Worm (Caenorhabditis elegans): ENCODE data around the gene T21B4.15.

DNA sequence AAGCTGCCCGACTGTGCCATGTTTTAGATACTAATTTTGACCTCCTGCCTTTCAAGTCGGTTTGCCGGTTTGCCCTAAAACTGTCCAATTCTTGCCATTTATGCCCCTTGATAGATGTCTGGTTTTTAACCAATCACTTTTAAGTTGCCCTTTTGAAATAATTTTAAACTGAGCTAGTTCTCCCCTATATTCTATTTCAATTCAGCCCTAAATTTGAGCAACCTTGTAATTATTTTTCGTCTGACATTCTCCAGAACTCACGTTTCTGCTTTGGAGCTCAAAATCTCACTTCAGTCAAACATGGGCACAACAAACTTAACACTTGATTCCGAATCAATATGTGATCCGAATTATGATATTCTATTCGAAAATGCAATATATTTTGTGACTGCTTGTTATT is 16.6 kb upstream of the T21B4.15 start, which contains the start of gene srg-17:
- no peak for TF ChIP-seq cog-1 (tag; optimal IDR thresholded peaks at IDR 0.05)
- no peak for TF ChIP-seq ref-1 (GFP tag; conservative IDR thresholded peaks at IDR 0.05)
- no peak for TF ChIP-seq ztf-23 (GFP tag; IDR thresholded peaks at IDR 0.05)
- no peak for TF ChIP-seq med-1 (GFP tag; optimal IDR thresholded peaks at IDR 0.05; ENCODE audit: insufficient read depth)
- no peak for TF ChIP-seq klf-2 (GFP tag; conservative IDR thresholded peaks at IDR 0.05)
- no peak for TF ChIP-seq tab-1 (GFP tag; IDR thresholded peaks at IDR 0.05)
- no peak for TF ChIP-seq flt-1 (GFP tag; IDR thresholded peaks at IDR 0.05)
- TF ChIP-seq T22C8.4 (GFP tag; IDR thresholded peaks at IDR 0.05) = no peak
